Fruit fly (Drosophila melanogaster) whole organism, larva: ENCODE measurements around the gene CG32212.

ENCODE experiments used
- noc ChIP-seq: fragments of 200-800 bp; sonication (Bioruptor generic); optimal IDR thresholded peaks from 3 replicates; lab custom pipeline; 2019; ENCODE audit warnings: missing biosample characterization, mild to moderate bottlenecking, missing genetic modification characterization, moderate library complexity

Gene CG32212

dm6 chr3L:19497623-19498022 lies 10.3 kb downstream of the CG32212 start, which contains the start of gene CG9449:
Gene CG9449 (minus strand): TSS chr3L:19497723.
- no peak for TF ChIP-seq noc

- TF ChIP-seq noc = no peak
These were observed 12.0 kb downstream of the CG32212 start for dm6 chr3L:19499334-19499733.

- TF ChIP-seq noc = peak; percentile 20
These were observed 13.3 kb downstream of the CG32212 start, which contains the start of gene CG9451 for dm6 chr3L:19500698-19501097. Gene CG9451 (minus strand): TSS chr3L:19500798.

dm6 chr3L:19503770-19504169 lies 16.4 kb downstream of the CG32212 start, which contains the start of gene CG9452:
Gene CG9452 (minus strand): TSS chr3L:19503870.
- no peak for TF ChIP-seq noc

dm6 chr3L:19504719-19505118 lies 17.4 kb downstream of the CG32212 start:
- peak; percentile 71 for TF ChIP-seq noc

dm6 chr3L:19512672-19513071 lies 25.3 kb downstream of the CG32212 start:
- no peak for TF ChIP-seq noc

- no peak for TF ChIP-seq noc
These were observed 29.2 kb downstream of the CG32212 start for dm6 chr3L:19516547-19516946.

- no peak for TF ChIP-seq noc
These were observed 30.9 kb downstream of the CG32212 start, which contains the start of gene Cpr76Ba for dm6 chr3L:19518232-19518631. Gene Cpr76Ba (minus strand): TSS chr3L:19518332.

dm6 chr3L:19519349-19519748 lies 32.0 kb downstream of the CG32212 start, which contains the start of gene Cpr76Bb:
Gene Cpr76Bb (plus strand): TSS chr3L:19519649.
- TF ChIP-seq noc = no peak

- TF ChIP-seq noc = no peak
These were observed 33.3 kb downstream of the CG32212 start, which contains the start of gene Cpr76Bc for dm6 chr3L:19520645-19521044. Gene Cpr76Bc (plus strand): TSS chr3L:19520945.

dm6 chr3L:19521093-19521492 lies 33.7 kb downstream of the CG32212 start:
- no peak for TF ChIP-seq noc

- no peak for TF ChIP-seq noc
These were observed 37.3 kb downstream of the CG32212 start for dm6 chr3L:19524690-19525089.

dm6 chr3L:19525736-19526135 lies 38.4 kb downstream of the CG32212 start:
- TF ChIP-seq noc = no peak

dm6 chr3L:19528547-19528946 lies 41.2 kb downstream of the CG32212 start:
- no peak for TF ChIP-seq noc

- TF ChIP-seq noc = no peak
These were observed 45.1 kb downstream of the CG32212 start, which contains the start of gene Cpr76Bd for dm6 chr3L:19532443-19532842. Gene Cpr76Bd (plus strand): TSS chr3L:19532743.
